Fruit fly (Drosophila melanogaster) whole organism, pupa: ENCODE data around the gene Rcd5.

ENCODE experiments used
- CG12605 ChIP-seq: fragments of 200-800 bp; sonication (Bioruptor generic); IDR thresholded peaks from 2 replicates; pipeline ENCODE4 v1.3.6; 2022; ENCODE audit warnings: missing biosample characterization, missing genetic modification characterization
- CG13204 ChIP-seq: fragments of 200-800 bp; sonication (Bioruptor generic); optimal IDR thresholded peaks from 2 replicates; lab custom pipeline; 2018; ENCODE audit warnings: missing biosample characterization, mild to moderate bottlenecking, missing genetic modification characterization, moderate library complexity
- CG17806 ChIP-seq: fragments of 200-800 bp; sonication (Bioruptor generic); optimal IDR thresholded peaks from 2 replicates; lab custom pipeline; 2018; ENCODE audit warnings: missing biosample characterization, mild to moderate bottlenecking, missing genetic modification characterization, moderate library complexity
- CG32121 ChIP-seq: fragments of 200-800 bp; sonication (Bioruptor generic); IDR thresholded peaks from 2 replicates; pipeline ENCODE4 v1.3.6; 2022; ENCODE audit warnings: missing biosample characterization, missing genetic modification characterization
- CG4496 ChIP-seq: fragments of 200-800 bp; sonication (Bioruptor generic); IDR thresholded peaks from 3 replicates; pipeline ENCODE4 v1.3.6; 2022; ENCODE audit warnings: missing biosample characterization, missing genetic modification characterization
- CG8159 ChIP-seq: fragments of 200-800 bp; sonication (Bioruptor generic); optimal IDR thresholded peaks from 3 replicates; lab custom pipeline; 2018; ENCODE audit warnings: missing biosample characterization, mild to moderate bottlenecking, missing genetic modification characterization, moderate library complexity
- CG9948 ChIP-seq: fragments of 200-800 bp; sonication (Bioruptor generic); optimal IDR thresholded peaks from 2 replicates; lab custom pipeline; 2018; ENCODE audit warnings: missing biosample characterization, mild to moderate bottlenecking, missing genetic modification characterization, moderate library complexity
- EcR ChIP-seq: fragments of 200-800 bp; sonication (Bioruptor generic); optimal IDR thresholded peaks from 3 replicates; lab custom pipeline; 2019; ENCODE audit warnings: missing biosample characterization, missing genetic modification characterization, mild to moderate bottlenecking, moderate library complexity, missing genetic modification reagents
- Pif1A ChIP-seq: fragments of 200-800 bp; sonication (Bioruptor generic); optimal IDR thresholded peaks from 3 replicates; lab custom pipeline; 2016; ENCODE audit warnings: missing biosample characterization, missing genetic modification characterization
- Pif1B ChIP-seq: fragments of 200-800 bp; sonication (Bioruptor generic); optimal IDR thresholded peaks from 3 replicates; lab custom pipeline; 2016; ENCODE audit warnings: missing biosample characterization, missing genetic modification characterization
- Snoo ChIP-seq: fragments of 200-800 bp; sonication (Bioruptor generic); optimal IDR thresholded peaks from 3 replicates; lab custom pipeline; 2017; ENCODE audit warnings: missing biosample characterization, mild to moderate bottlenecking, missing genetic modification characterization, inconsistent platforms
- fd96Ca ChIP-seq: fragments of 200-800 bp; sonication (Bioruptor generic); IDR thresholded peaks from 3 replicates; pipeline ENCODE4 v1.3.6; 2022; ENCODE audit warnings: missing biosample characterization, missing genetic modification characterization

DNA sequence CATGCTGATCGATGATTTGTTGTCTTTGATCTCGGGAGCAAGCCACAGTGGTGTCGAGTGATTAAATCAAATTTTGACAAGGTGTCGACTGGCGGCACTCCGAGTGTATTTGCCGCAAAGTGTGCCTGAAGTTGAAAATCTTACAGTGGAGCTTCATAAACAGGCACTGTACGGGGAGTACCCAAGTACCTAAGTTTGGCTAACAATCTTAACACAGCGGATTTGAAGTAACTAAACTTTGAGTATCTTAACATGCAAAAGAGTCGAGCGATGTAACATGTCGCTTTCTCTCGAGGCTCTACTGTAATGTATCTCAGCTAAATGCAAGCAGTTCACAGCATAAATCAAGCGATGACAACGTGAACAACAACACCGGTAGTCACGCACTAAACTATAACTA lies 23.6 kb upstream of the Rcd5 start:
- peak; percentile 58; the same call in 1 of the 3 replicates for TF ChIP-seq fd96Ca (GFP tag; lab: Robert Waterston, UW)
- TF ChIP-seq CG9948 (tag; lab: Kevin White, UChicago) = peak; percentile 21
- TF ChIP-seq Pif1A (GFP tag; lab: Kevin White, UChicago) = no peak
- TF ChIP-seq CG13204 (GFP tag; lab: Kevin White, UChicago) = no peak
- peak; percentile 26; the same call in 1 of the 2 replicates for TF ChIP-seq CG12605 (GFP tag; lab: Robert Waterston, UW)
- no peak for TF ChIP-seq EcR
- TF ChIP-seq CG4496 (GFP tag; lab: Robert Waterston, UW) = no peak; the same call in 1 of the 3 replicates
- TF ChIP-seq CG32121 (GFP tag; lab: Robert Waterston, UW) = no peak
- peak; percentile 16 for TF ChIP-seq CG17806 (tag; lab: Kevin White, UChicago)
- no peak for TF ChIP-seq Pif1B (GFP tag; lab: Kevin White, UChicago)
- TF ChIP-seq CG8159 = peak; percentile 24
- TF ChIP-seq Snoo (tag; lab: Kevin White, UChicago) = no peak
